Fruit fly (Drosophila melanogaster) Kc167 (cell line): Measurements from ENCODE around the gene RIOK1.

Source experiments
- Sin3A ChIP-seq: fragments of >200 bp; optimal IDR thresholded peaks from 2 replicates; lab custom pipeline; 2018; ENCODE audit warnings: missing external identifiers
- ttk ChIP-seq: sonication (Bioruptor generic); optimal IDR thresholded peaks from 2 replicates; lab custom pipeline; 2017; ENCODE audit warnings: missing external identifiers

DNA sequence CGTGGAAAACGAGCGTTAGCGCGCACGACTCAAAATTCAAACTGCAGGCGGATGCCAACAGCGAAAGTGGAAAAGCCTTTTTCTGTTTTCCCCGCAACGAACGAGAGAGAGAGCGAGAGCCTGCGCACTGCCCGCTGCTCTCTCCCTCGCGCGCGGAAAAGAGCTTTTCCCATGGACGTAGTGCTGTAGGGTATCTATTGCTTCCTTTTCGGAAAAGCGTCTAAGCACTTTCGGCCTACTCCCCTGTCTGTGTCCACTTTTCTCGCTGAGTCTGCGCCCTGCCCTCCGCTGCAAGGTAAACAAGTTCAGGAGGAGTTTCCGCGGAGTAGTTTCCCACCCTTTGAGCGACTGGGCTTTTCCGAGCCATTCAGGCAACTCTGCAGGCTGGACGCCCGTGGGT lies 32.0 kb upstream of the RIOK1 start, which contains the start of gene CG32085:
- no peak for TF ChIP-seq ttk (lab: Kevin White, UChicago)
- no peak for TF ChIP-seq Sin3A (lab: Kevin White, UChicago)
